Worm (Caenorhabditis elegans) whole organism, midembryonic: ENCODE measurements around the gene K06B9.6.

ENCODE experiments used
- T22C8.4 ChIP-seq: fragments of 200-800 bp; sonication (Bioruptor generic); IDR thresholded peaks from 2 replicates; pipeline ENCODE4 v1.3.6; 2022; ENCODE audit warnings: missing genetic modification characterization, missing compliant biosample characterization
- flt-1 ChIP-seq: fragments of 200-800 bp; sonication (Bioruptor generic); IDR thresholded peaks from 2 replicates; pipeline ENCODE4 v1.3.6; 2022; ENCODE audit warnings: missing genetic modification characterization, missing compliant biosample characterization
- med-1 ChIP-seq: sonication (generic microtip); optimal IDR thresholded peaks from 2 replicates; lab custom pipeline; 2017; ENCODE audit warnings: missing genetic modification characterization, mild to moderate bottlenecking, missing compliant biosample characterization, antibody characterized with exemption, missing genetic modification reagents; ENCODE audit not compliant: insufficient read depth
- ref-1 ChIP-seq: fragments of 200-800 bp; sonication (Bioruptor generic); conservative IDR thresholded peaks from 2 replicates; pipeline ENCODE4 v1.3.6; 2022; ENCODE audit warnings: missing genetic modification reagents, missing genetic modification characterization, missing compliant biosample characterization
- ztf-23 ChIP-seq: fragments of 200-800 bp; sonication (Bioruptor generic); IDR thresholded peaks from 2 replicates; pipeline ENCODE4 v1.3.6; 2022; ENCODE audit warnings: missing genetic modification reagents, missing genetic modification characterization, missing compliant biosample characterization

- no peak for TF ChIP-seq ztf-23 (GFP tag; lab: Robert Waterston, UW)
- no peak for TF ChIP-seq T22C8.4 (GFP tag; lab: Robert Waterston, UW)
- no peak for TF ChIP-seq flt-1
- no peak for TF ChIP-seq ref-1 (GFP tag; lab: Robert Waterston, UW)
- no peak for TF ChIP-seq med-1
These were observed 16.1 kb upstream of the K06B9.6 start for ce11 chrIV:4212733-4213132.
